In genomic region chr3R:5018512-5019275, dm6 we compare ENCODE assay signal across 1 fruit fly cellular context.
TF ChIP-seq lines count a peak whose summit lies in the region.

No protein-coding gene starts in this region.

TF ChIP-seq in whole organism, embryonic, 481 proteins besides CTCF, POLR2A, EP300 and RAD21 (continued from another document):
- no peak for TF ChIP-seq CG2116 (GFP tag; optimal IDR thresholded peaks at IDR 0.05; lab: Kevin White, UChicago)
- no peak for TF ChIP-seq Hsf (GFP tag; optimal IDR thresholded peaks at IDR 0.05; lab: Kevin White, UChicago)
- TF ChIP-seq chm (GFP tag; IDR thresholded peaks at IDR 0.05; lab: Robert Waterston, UW) = 0 out of 2 replicates have a peak, but pooled peaks have one; percentile 9
- no peak for TF ChIP-seq CG12769 (tag; optimal IDR thresholded peaks at IDR 0.05; lab: Kevin White, UChicago)
- TF ChIP-seq CG8944 (GFP tag; optimal IDR thresholded peaks at IDR 0.05; lab: Kevin White, UChicago) = no peak
- no peak for TF ChIP-seq al (GFP tag; IDR thresholded peaks at IDR 0.05; lab: Robert Waterston, UW)
